Fruit fly (Drosophila melanogaster): ENCODE results near the gene TwdlR.

TwdlR gene

dm6 chr3R:26618818-26619217 is 15.9 kb upstream of the TwdlR start, which contains the start of gene TwdlM:
Gene TwdlM, plus strand, starts transcription at chr3R:26619118.
- TF ChIP-seq foxo (GFP tag; optimal IDR thresholded peaks at IDR 0.05) (no peak), ey (GFP tag; optimal IDR thresholded peaks at IDR 0.05) (no peak), Dfd (GFP tag; optimal IDR thresholded peaks at IDR 0.05) (no peak), lola (GFP tag; optimal IDR thresholded peaks at IDR 0.05) (no peak), dsf (GFP tag; optimal IDR thresholded peaks at IDR 0.05; ENCODE audit: borderline replicate concordance) (no peak), psq (GFP tag; optimal IDR thresholded peaks at IDR 0.05) (no peak), brk (GFP tag; optimal IDR thresholded peaks at IDR 0.05) (no peak)

- TF ChIP-seq Dif (GFP tag; optimal IDR thresholded peaks at IDR 0.05; ENCODE audit: partially characterized antibody) = no peak
- TF ChIP-seq Dfd (GFP tag; optimal IDR thresholded peaks at IDR 0.05) = no peak
- TF ChIP-seq dsf (GFP tag; optimal IDR thresholded peaks at IDR 0.05; ENCODE audit: borderline replicate concordance) = no peak
- TF ChIP-seq brk (GFP tag; optimal IDR thresholded peaks at IDR 0.05) = no peak
- no peak for TF ChIP-seq Rel (GFP tag; optimal IDR thresholded peaks at IDR 0.05)
- no peak for TF ChIP-seq Rel (tag; optimal IDR thresholded peaks at IDR 0.05)
- no peak for TF ChIP-seq psq (GFP tag; optimal IDR thresholded peaks at IDR 0.05)
- no peak for TF ChIP-seq h (GFP tag; optimal IDR thresholded peaks at IDR 0.05)
- TF ChIP-seq Sp1 (GFP tag; optimal IDR thresholded peaks at IDR 0.05) = no peak
Measured at dm6 chr3R:26621314-26621813, 13.3 kb upstream of the TwdlR start, which contains the start of gene TwdlP. Gene TwdlP, minus strand, starts transcription at chr3R:26621364.

dm6 chr3R:26623493-26623956 is 11.2 kb upstream of the TwdlR start, which contains the start of gene TwdlB:
Gene TwdlB, minus strand, starts transcription at chr3R:26623543.
- no peak for TF ChIP-seq N (GFP tag; optimal IDR thresholded peaks at IDR 0.05)
- no peak for TF ChIP-seq Hr83 (GFP tag; optimal IDR thresholded peaks at IDR 0.05; ENCODE audit: poor library complexity, severe bottlenecking)
- TF ChIP-seq psq (GFP tag; optimal IDR thresholded peaks at IDR 0.05) = no peak
- TF ChIP-seq Myc (optimal IDR thresholded peaks at IDR 0.05) = no peak
- TF ChIP-seq rgr (GFP tag; optimal IDR thresholded peaks at IDR 0.05) = no peak
- no peak for TF ChIP-seq woc (GFP tag; optimal IDR thresholded peaks at IDR 0.05)
- TF ChIP-seq brk (GFP tag; optimal IDR thresholded peaks at IDR 0.05) = no peak
- no peak for TF ChIP-seq sv (GFP tag; optimal IDR thresholded peaks at IDR 0.05)

- TF ChIP-seq brk (GFP tag; optimal IDR thresholded peaks at IDR 0.05) = no peak
- no peak for TF ChIP-seq Hr83 (GFP tag; optimal IDR thresholded peaks at IDR 0.05; ENCODE audit: poor library complexity, severe bottlenecking)
- TF ChIP-seq woc (GFP tag; optimal IDR thresholded peaks at IDR 0.05) = no peak
- TF ChIP-seq rgr (GFP tag; optimal IDR thresholded peaks at IDR 0.05) = no peak
- TF ChIP-seq Hnf4 (GFP tag; optimal IDR thresholded peaks at IDR 0.05) = no peak
- no peak for TF ChIP-seq CG32264 (GFP tag; optimal IDR thresholded peaks at IDR 0.05)
- no peak for TF ChIP-seq dmrt93B (GFP tag; optimal IDR thresholded peaks at IDR 0.05)
- TF ChIP-seq jim (GFP tag; optimal IDR thresholded peaks at IDR 0.05) = no peak
- no peak for TF ChIP-seq foxo (GFP tag; optimal IDR thresholded peaks at IDR 0.05)
Measured at dm6 chr3R:26625552-26625951, 9.1 kb upstream of the TwdlR start, which contains the start of gene TwdlL. Gene TwdlL, minus strand, starts transcription at chr3R:26625652.

- TF ChIP-seq Sp1 (GFP tag; optimal IDR thresholded peaks at IDR 0.05) (no peak), lola (GFP tag; optimal IDR thresholded peaks at IDR 0.05) (no peak), OdsH (GFP tag; optimal IDR thresholded peaks at IDR 0.05) (no peak), CG9705 (GFP tag; optimal IDR thresholded peaks at IDR 0.05) (no peak), foxo (GFP tag; optimal IDR thresholded peaks at IDR 0.05) (no peak), Rel (GFP tag; optimal IDR thresholded peaks at IDR 0.05) (no peak), Rel (tag; optimal IDR thresholded peaks at IDR 0.05) (no peak), Myc (optimal IDR thresholded peaks at IDR 0.05) (no peak), Dfd (GFP tag; optimal IDR thresholded peaks at IDR 0.05) (no peak), tai (GFP tag; optimal IDR thresholded peaks at IDR 0.05) (no peak), dsf (GFP tag; optimal IDR thresholded peaks at IDR 0.05; ENCODE audit: borderline replicate concordance) (no peak), N (GFP tag; optimal IDR thresholded peaks at IDR 0.05) (no peak), sv (GFP tag; optimal IDR thresholded peaks at IDR 0.05) (no peak), br (GFP tag; optimal IDR thresholded peaks at IDR 0.05) (no peak), woc (GFP tag; optimal IDR thresholded peaks at IDR 0.05) (no peak), rgr (GFP tag; optimal IDR thresholded peaks at IDR 0.05) (no peak), GATAd (GFP tag; optimal IDR thresholded peaks at IDR 0.05) (no peak), sage (GFP tag; optimal IDR thresholded peaks at IDR 0.05) (no peak), Jra (GFP tag; optimal IDR thresholded peaks at IDR 0.05) (no peak), jim (GFP tag; optimal IDR thresholded peaks at IDR 0.05) (no peak)
Measured at dm6 chr3R:26626638-26627037, 8.0 kb upstream of the TwdlR start, which contains the start of gene TwdlO. Gene TwdlO, minus strand, starts transcription at chr3R:26626738.

Measured in whole organism, wandering third instar larva.